Fruit fly (Drosophila melanogaster): ENCODE measurements around the gene CG32024.

CG32024 gene

dm6 chr3L:8852907-8853306 is 45.5 kb downstream of the CG32024 start (continued):
- no peak for TF ChIP-seq trem (tag; optimal IDR thresholded peaks at IDR 0.05)
- no peak for TF ChIP-seq CkIIα-i1 (GFP tag; IDR thresholded peaks at IDR 0.05)
- TF ChIP-seq CG6175 (GFP tag; IDR thresholded peaks at IDR 0.05): no peak; the same call in 2 of the 3 replicates
- TF ChIP-seq BEAF-32 (GFP tag; optimal IDR thresholded peaks at IDR 0.05): no peak
- TF ChIP-seq Bteb2 (GFP tag; optimal IDR thresholded peaks at IDR 0.05): no peak
- TF ChIP-seq NC2β (GFP tag; optimal IDR thresholded peaks at IDR 0.05): no peak
- no peak for TF ChIP-seq disco-r (GFP tag; optimal IDR thresholded peaks at IDR 0.05)
- TF ChIP-seq Blimp-1 (GFP tag; optimal IDR thresholded peaks at IDR 0.05): no peak
- no peak for TF ChIP-seq Tbp (GFP tag; optimal IDR thresholded peaks at IDR 0.05)
- no peak for TF ChIP-seq Atf-2 (GFP tag; optimal IDR thresholded peaks at IDR 0.05)
- no peak for TF ChIP-seq hb (GFP tag; IDR thresholded peaks at IDR 0.05; ENCODE audit: partially characterized antibody)
- 0 out of 2 replicates have a peak, but pooled peaks have one; percentile 18 for TF ChIP-seq sob (GFP tag; IDR thresholded peaks at IDR 0.05)
- no peak for TF ChIP-seq sr (GFP tag; IDR thresholded peaks at IDR 0.05)
- no peak for TF ChIP-seq CG17385 (GFP tag; optimal IDR thresholded peaks at IDR 0.05)
- no peak for TF ChIP-seq chn (GFP tag; optimal IDR thresholded peaks at IDR 0.05)
- peak; percentile 39 for TF ChIP-seq stc (GFP tag; IDR thresholded peaks at IDR 0.05)
- no peak for TF ChIP-seq maf-S (GFP tag; optimal IDR thresholded peaks at IDR 0.05)
- no peak for TF ChIP-seq CG30431 (GFP tag; optimal IDR thresholded peaks at IDR 0.05)
- TF ChIP-seq p53 (GFP tag; optimal IDR thresholded peaks at IDR 0.05): no peak
- no peak for TF ChIP-seq CG17829 (tag; optimal IDR thresholded peaks at IDR 0.05)
- TF ChIP-seq CG34224 (GFP tag; IDR thresholded peaks at IDR 0.05; ENCODE audit: partially characterized antibody): no peak
- no peak for TF ChIP-seq CG6683 (GFP tag; optimal IDR thresholded peaks at IDR 0.05)
- no peak for TF ChIP-seq Sry-β (GFP tag; optimal IDR thresholded peaks at IDR 0.05)
- TF ChIP-seq ato (GFP tag; IDR thresholded peaks at IDR 0.05; ENCODE audit: partially characterized antibody): no peak
- peak; percentile 11 for TF ChIP-seq pum (GFP tag; optimal IDR thresholded peaks at IDR 0.05)
- TF ChIP-seq crp (GFP tag; optimal IDR thresholded peaks at IDR 0.05): no peak
- TF ChIP-seq Ada2b (GFP tag; IDR thresholded peaks at IDR 0.05): peak; percentile 63
- TF ChIP-seq CG1233 (GFP tag; optimal IDR thresholded peaks at IDR 0.05): no peak
- no peak for TF ChIP-seq fru (optimal IDR thresholded peaks at IDR 0.05)
- TF ChIP-seq CG10462 (GFP tag; optimal IDR thresholded peaks at IDR 0.05): no peak
- no peak for TF ChIP-seq Sox100B (GFP tag; optimal IDR thresholded peaks at IDR 0.05)
- TF ChIP-seq CG7372 (GFP tag; IDR thresholded peaks at IDR 0.05): no peak
- no peak for TF ChIP-seq wdn (GFP tag; IDR thresholded peaks at IDR 0.05)
- TF ChIP-seq dan (GFP tag; IDR thresholded peaks at IDR 0.05): 0 out of 2 replicates have a peak, but pooled peaks have one; percentile 17
- peak; percentile 37; the same call in 1 of the 2 replicates for TF ChIP-seq ranshi (GFP tag; IDR thresholded peaks at IDR 0.05)
- no peak for TF ChIP-seq mld (GFP tag; IDR thresholded peaks at IDR 0.05; ENCODE audit: partially characterized antibody)
- no peak for TF ChIP-seq D19B (GFP tag; optimal IDR thresholded peaks at IDR 0.05)
- TF ChIP-seq CG7786 (GFP tag; optimal IDR thresholded peaks at IDR 0.05): peak; percentile 14
- peak; percentile 35 for TF ChIP-seq CG30403 (GFP tag; optimal IDR thresholded peaks at IDR 0.05)
- no peak for TF ChIP-seq Myb (GFP tag; optimal IDR thresholded peaks at IDR 0.05)
- TF ChIP-seq CG31224 (GFP tag; IDR thresholded peaks at IDR 0.05): peak; percentile 46; the same call in 1 of the 2 replicates
- no peak for TF ChIP-seq CG9797 (GFP tag; optimal IDR thresholded peaks at IDR 0.05)
- TF ChIP-seq scrt (GFP tag; optimal IDR thresholded peaks at IDR 0.05): no peak
- TF ChIP-seq wek (GFP tag; optimal IDR thresholded peaks at IDR 0.05): no peak
- no peak for TF ChIP-seq CG10209 (GFP tag; optimal IDR thresholded peaks at IDR 0.05)
- TF ChIP-seq Adf1 (GFP tag; IDR thresholded peaks at IDR 0.05): no peak
- peak; percentile 57; the same call in 2 of the 3 replicates for TF ChIP-seq H15 (GFP tag; IDR thresholded peaks at IDR 0.05)
- TF ChIP-seq dysf (GFP tag; IDR thresholded peaks at IDR 0.05): peak; percentile 50; the same call in 2 of the 3 replicates
- no peak for TF ChIP-seq stwl (tag; optimal IDR thresholded peaks at IDR 0.05)
- TF ChIP-seq E2f1 (GFP tag; IDR thresholded peaks at IDR 0.05): peak; percentile 42; the same call in 1 of the 2 replicates
- TF ChIP-seq zen2 (GFP tag; IDR thresholded peaks at IDR 0.05; ENCODE audit: partially characterized antibody): no peak
- peak; percentile 35; the same call in 1 of the 2 replicates for TF ChIP-seq CG9215 (GFP tag; IDR thresholded peaks at IDR 0.05)

Measured in whole organism, embryonic.